Fruit fly (Drosophila melanogaster) whole organism, embryonic: ENCODE measurements around the gene CG6867.

ENCODE experiments used
- Awh ChIP-seq: fragments of 200-800 bp; sonication (Bioruptor generic); IDR thresholded peaks from 2 replicates; pipeline ENCODE4, ENCODE4 v1.3.6; 2022; ENCODE audit warnings: missing biosample characterization, missing genetic modification characterization
- Bdp1 ChIP-seq: fragments of 200-800 bp; sonication (Bioruptor generic); optimal IDR thresholded peaks from 3 replicates; lab custom pipeline; 2016; ENCODE audit warnings: missing biosample characterization, missing genetic modification characterization
- CG10267 ChIP-seq: fragments of 200-800 bp; sonication (Bioruptor generic); optimal IDR thresholded peaks from 2 replicates; lab custom pipeline; 2018; ENCODE audit warnings: missing biosample characterization, mild to moderate bottlenecking, missing genetic modification characterization, moderate library complexity
- CG10274 ChIP-seq: fragments of 200-800 bp; sonication (Bioruptor generic); optimal IDR thresholded peaks from 3 replicates; lab custom pipeline; 2017; ENCODE audit warnings: missing biosample characterization, mild to moderate bottlenecking, missing genetic modification characterization
- CG10431 ChIP-seq: fragments of 200-800 bp; sonication (Bioruptor generic); optimal IDR thresholded peaks from 3 replicates; lab custom pipeline; 2018; ENCODE audit warnings: missing biosample characterization, mild to moderate bottlenecking, missing genetic modification characterization
- CG11085 ChIP-seq: fragments of 200-800 bp; sonication (Bioruptor generic); IDR thresholded peaks from 2 replicates; pipeline ENCODE4 v1.3.6; 2022; ENCODE audit warnings: missing biosample characterization, missing genetic modification characterization
- CG11695 ChIP-seq: fragments of 200-800 bp; sonication (Bioruptor generic); IDR thresholded peaks from 3 replicates; pipeline ENCODE4 v1.3.6; 2022; ENCODE audit warnings: missing biosample characterization, missing genetic modification characterization
- CG1233 ChIP-seq: fragments of 200-800 bp; sonication (Bioruptor generic); optimal IDR thresholded peaks from 4 replicates; lab custom pipeline; 2018; ENCODE audit warnings: missing biosample characterization, mild to moderate bottlenecking, missing genetic modification characterization
- CG13424 ChIP-seq: fragments of 200-800 bp; sonication (Bioruptor generic); optimal IDR thresholded peaks from 2 replicates; lab custom pipeline; 2019; ENCODE audit warnings: missing biosample characterization, mild to moderate bottlenecking, missing genetic modification characterization, moderate library complexity
- CG14667 ChIP-seq: fragments of 200-800 bp; sonication (Bioruptor generic); IDR thresholded peaks from 2 replicates; pipeline ENCODE4 v1.3.6; 2022; ENCODE audit warnings: missing biosample characterization, missing genetic modification characterization
- CG15479 ChIP-seq: fragments of 200-800 bp; sonication (Bioruptor generic); optimal IDR thresholded peaks from 3 replicates; lab custom pipeline; 2019; ENCODE audit warnings: missing biosample characterization, mild to moderate bottlenecking, missing genetic modification characterization, moderate library complexity
- CG1602 ChIP-seq: fragments of 200-800 bp; sonication (Bioruptor generic); optimal IDR thresholded peaks from 3 replicates; lab custom pipeline; 2016; ENCODE audit warnings: missing biosample characterization, missing genetic modification characterization
- CG17186 ChIP-seq: fragments of 200-800 bp; sonication (Bioruptor generic); optimal IDR thresholded peaks from 3 replicates; lab custom pipeline; 2017; ENCODE audit warnings: missing biosample characterization, missing genetic modification reagents, missing genetic modification characterization
- CG18011 ChIP-seq: fragments of 200-800 bp; sonication (Bioruptor generic); optimal IDR thresholded peaks from 2 replicates; lab custom pipeline; 2017; ENCODE audit warnings: missing biosample characterization, missing genetic modification characterization, mild to moderate bottlenecking, moderate library complexity, missing genotype
- CG1832 ChIP-seq: fragments of 200-800 bp; sonication (Bioruptor generic); optimal IDR thresholded peaks from 2 replicates; lab custom pipeline; 2017; ENCODE audit warnings: missing biosample characterization, mild to moderate bottlenecking, missing genetic modification characterization, inconsistent platforms
- CG18619 ChIP-seq: fragments of 200-800 bp; sonication (Bioruptor generic); optimal IDR thresholded peaks from 3 replicates; lab custom pipeline; 2017; ENCODE audit warnings: missing biosample characterization, mild to moderate bottlenecking, missing genetic modification characterization
- CG2875 ChIP-seq: fragments of 200-800 bp; sonication (Bioruptor generic); optimal IDR thresholded peaks from 2 replicates; lab custom pipeline; 2017; ENCODE audit warnings: missing biosample characterization, mild to moderate bottlenecking, missing genetic modification characterization, missing genetic modification reagents
- CG6689 ChIP-seq: fragments of 200-800 bp; sonication (Bioruptor generic); IDR thresholded peaks from 2 replicates; pipeline ENCODE4 v1.3.6; 2022; ENCODE audit warnings: missing biosample characterization, missing genetic modification characterization
- CG7839 ChIP-seq: fragments of 200-800 bp; sonication (Bioruptor generic); optimal IDR thresholded peaks from 3 replicates; lab custom pipeline; 2018; ENCODE audit warnings: missing biosample characterization, mild to moderate bottlenecking, missing genetic modification characterization, moderate library complexity
- CG8478 ChIP-seq: fragments of >200 bp; optimal IDR thresholded peaks from 2 replicates; lab custom pipeline; 2018
- CG9727 ChIP-seq: fragments of 200-800 bp; sonication (Bioruptor generic); optimal IDR thresholded peaks from 3 replicates; lab custom pipeline; 2017; ENCODE audit warnings: missing biosample characterization, mild to moderate bottlenecking, missing genetic modification characterization
- CTCF ChIP-seq: fragments of 200-800 bp; sonication (Bioruptor generic); optimal IDR thresholded peaks from 2 replicates; lab custom pipeline; 2017; ENCODE audit warnings: missing biosample characterization, mild to moderate bottlenecking, missing genetic modification characterization, moderate library complexity
- Chrac-16 ChIP-seq: fragments of 200-800 bp; sonication (Bioruptor generic); optimal IDR thresholded peaks from 3 replicates; lab custom pipeline; 2016; ENCODE audit warnings: missing biosample characterization, missing genetic modification characterization
- D ChIP-seq, 2 experiments: fragments of 200-800 bp in 1 of 2; fragments of >200 bp in 1 of 2; sonication (Bioruptor generic) in 1 of 2; optimal IDR thresholded peaks; 2 replicates in 1 of 2; 3 replicates in 1 of 2; lab custom pipeline; 2017; ENCODE audit warnings: mild to moderate bottlenecking in 1 of 2, missing biosample characterization in 1 of 2, missing genetic modification characterization in 1 of 2, missing genetic modification reagents in 1 of 2
- Dp ChIP-seq: fragments of 200-800 bp; sonication (Bioruptor generic); optimal IDR thresholded peaks from 2 replicates; lab custom pipeline; 2018; ENCODE audit warnings: missing biosample characterization, mild to moderate bottlenecking, missing genetic modification characterization, moderate library complexity
- Fer1 ChIP-seq: fragments of 200-800 bp; sonication (Bioruptor generic); optimal IDR thresholded peaks from 2 replicates; lab custom pipeline; 2017; ENCODE audit warnings: missing biosample characterization, mild to moderate bottlenecking, missing genetic modification characterization
- HmgZ ChIP-seq: fragments of 200-800 bp; sonication (Bioruptor generic); optimal IDR thresholded peaks from 2 replicates; lab custom pipeline; 2018; ENCODE audit warnings: missing biosample characterization, mild to moderate bottlenecking, missing genetic modification characterization
- Jarid2 ChIP-seq: fragments of 200-800 bp; sonication (Bioruptor generic); optimal IDR thresholded peaks from 3 replicates; lab custom pipeline; 2017; ENCODE audit warnings: mild to moderate bottlenecking, missing biosample characterization, missing genetic modification reagents, missing genetic modification characterization
- Meics ChIP-seq: fragments of 200-800 bp; sonication (Bioruptor generic); optimal IDR thresholded peaks from 2 replicates; lab custom pipeline; 2017; ENCODE audit warnings: missing biosample characterization, mild to moderate bottlenecking, missing genetic modification characterization
- NC2β ChIP-seq: fragments of 200-800 bp; sonication (Bioruptor generic); optimal IDR thresholded peaks from 2 replicates; lab custom pipeline; 2016; ENCODE audit warnings: missing biosample characterization, missing genetic modification characterization
- Nf-YB ChIP-seq: fragments of 200-800 bp; sonication (Bioruptor generic); optimal IDR thresholded peaks from 3 replicates; lab custom pipeline; 2019; ENCODE audit warnings: missing biosample characterization, mild to moderate bottlenecking, missing genetic modification characterization, moderate library complexity
- Pdp1 ChIP-seq, 2 experiments: fragments of 200-800 bp; sonication (Bioruptor generic); optimal IDR thresholded peaks; 3 replicates each; lab custom pipeline; 2016; ENCODE audit warnings: missing biosample characterization in 2 of 2, missing genetic modification characterization in 2 of 2, mild to moderate bottlenecking in 1 of 2, moderate library complexity in 1 of 2
- TFAM ChIP-seq: fragments of 200-800 bp; sonication (Bioruptor generic); optimal IDR thresholded peaks from 2 replicates; lab custom pipeline; 2017; ENCODE audit warnings: missing biosample characterization, missing genetic modification characterization, inconsistent platforms
- ara ChIP-seq: fragments of 200-800 bp; sonication (Bioruptor generic); IDR thresholded peaks from 2 replicates; pipeline ENCODE4 v1.3.6; 2022; ENCODE audit warnings: missing biosample characterization, missing genetic modification characterization
- az2 ChIP-seq: fragments of 200-800 bp; sonication (Bioruptor generic); optimal IDR thresholded peaks from 3 replicates; lab custom pipeline; 2016; ENCODE audit warnings: missing biosample characterization, missing genetic modification characterization
- crc ChIP-seq: fragments of 200-800 bp; sonication (Bioruptor generic); optimal IDR thresholded peaks from 2 replicates; lab custom pipeline; 2016; ENCODE audit warnings: missing biosample characterization, missing genetic modification characterization
- crol ChIP-seq: fragments of 200-800 bp; sonication (Bioruptor generic); IDR thresholded peaks from 2 replicates; pipeline ENCODE4 v1.3.6; 2022; ENCODE audit warnings: missing biosample characterization, missing genetic modification characterization
- esg ChIP-seq: fragments of 200-800 bp; sonication (Bioruptor generic); conservative IDR thresholded peaks from 2 replicates; pipeline ENCODE4 v1.3.6; 2022; ENCODE audit warnings: missing biosample characterization, missing genetic modification characterization
- fu2 ChIP-seq: fragments of 200-800 bp; sonication (Bioruptor generic); optimal IDR thresholded peaks from 2 replicates; lab custom pipeline; 2016; ENCODE audit warnings: missing biosample characterization, missing genetic modification characterization
- gcm2 ChIP-seq: fragments of 200-800 bp; sonication (Bioruptor generic); optimal IDR thresholded peaks from 2 replicates; lab custom pipeline; 2016; ENCODE audit warnings: missing biosample characterization, missing genetic modification characterization
- insv ChIP-seq, 2 experiments: fragments of 200-800 bp; sonication (Bioruptor generic); optimal IDR thresholded peaks; 3 replicates each; lab custom pipeline; 2016 to 2018; ENCODE audit warnings: missing biosample characterization in 2 of 2, missing genetic modification characterization in 2 of 2
- inv ChIP-seq: fragments of 200-800 bp; sonication (Bioruptor generic); IDR thresholded peaks from 2 replicates; pipeline ENCODE4 v1.3.6; 2022; ENCODE audit warnings: missing biosample characterization, missing genetic modification characterization; ENCODE audit not compliant: partially characterized antibody
- lbe ChIP-seq: fragments of 200-800 bp; sonication (Bioruptor generic); optimal IDR thresholded peaks from 2 replicates; lab custom pipeline; 2016; ENCODE audit warnings: missing biosample characterization, mild to moderate bottlenecking, missing genetic modification characterization
- nau ChIP-seq: fragments of 200-800 bp; sonication (Bioruptor generic); optimal IDR thresholded peaks from 3 replicates; lab custom pipeline; 2017; ENCODE audit warnings: missing biosample characterization, mild to moderate bottlenecking, missing genetic modification characterization, missing genetic modification reagents
- ro ChIP-seq: fragments of 200-800 bp; sonication (Bioruptor generic); IDR thresholded peaks from 2 replicates; pipeline ENCODE4 v1.3.6; 2022; ENCODE audit warnings: missing biosample characterization, missing genetic modification characterization
- schlank ChIP-seq: fragments of 200-800 bp; sonication (Bioruptor generic); optimal IDR thresholded peaks from 2 replicates; lab custom pipeline; 2018; ENCODE audit warnings: missing biosample characterization, mild to moderate bottlenecking, missing genetic modification characterization
- slbo ChIP-seq: fragments of 200-800 bp; sonication (Bioruptor generic); IDR thresholded peaks from 2 replicates; pipeline ENCODE4 v1.3.6; 2022; ENCODE audit warnings: missing biosample characterization, missing genetic modification characterization
- sr ChIP-seq: fragments of 200-800 bp; sonication (Bioruptor generic); IDR thresholded peaks from 3 replicates; pipeline ENCODE4 v1.3.6; 2022; ENCODE audit warnings: missing biosample characterization, missing genetic modification characterization
- ssp ChIP-seq: fragments of 200-800 bp; sonication (Bioruptor generic); IDR thresholded peaks from 2 replicates; pipeline ENCODE4 v1.3.6; 2022; ENCODE audit warnings: missing biosample characterization, missing genetic modification characterization
- tap ChIP-seq: fragments of 200-800 bp; optimal IDR thresholded peaks from 3 replicates; lab custom pipeline; 2019; ENCODE audit warnings: missing biosample characterization, mild to moderate bottlenecking, missing genetic modification characterization, moderate library complexity
- trh ChIP-seq: fragments of 200-800 bp; sonication (Bioruptor generic); optimal IDR thresholded peaks from 2 replicates; lab custom pipeline; 2016; ENCODE audit warnings: missing biosample characterization, missing genetic modification characterization
- wek ChIP-seq: fragments of 200-800 bp; sonication (Bioruptor generic); optimal IDR thresholded peaks from 3 replicates; lab custom pipeline; 2018; ENCODE audit warnings: missing biosample characterization, mild to moderate bottlenecking, missing genetic modification characterization, moderate library complexity

The CG6867 gene

dm6 chrX:18023615-18024163, at the start of gene CG6867 (continued):
- TF ChIP-seq CG10274 (GFP tag; lab: Kevin White, UChicago): no peak
- peak; percentile 54 for TF ChIP-seq crol
- TF ChIP-seq CG1233 (GFP tag; lab: Kevin White, UChicago): no peak
- TF ChIP-seq CG10431 (GFP tag; lab: Kevin White, UChicago): no peak
- no peak for TF ChIP-seq insv (GFP tag; optimal IDR thresholded peaks at IDR 0.05; lab: Kevin White, UChicago)
- no peak for TF ChIP-seq NC2β (GFP tag; lab: Kevin White, UChicago)
- TF ChIP-seq lbe (GFP tag; lab: Kevin White, UChicago): no peak
- no peak for TF ChIP-seq HmgZ (tag; lab: Kevin White, UChicago)
- TF ChIP-seq az2 (GFP tag; lab: Kevin White, UChicago): no peak
- TF ChIP-seq crc (GFP tag; lab: Kevin White, UChicago): no peak
- TF ChIP-seq TFAM (GFP tag; lab: Kevin White, UChicago): no peak
- TF ChIP-seq Meics (GFP tag; lab: Kevin White, UChicago): no peak
- TF ChIP-seq CG15479 (GFP tag; lab: Kevin White, UChicago): no peak
- no peak for TF ChIP-seq CG18011 (GFP tag; lab: Kevin White, UChicago)
- TF ChIP-seq Fer1: no peak
- TF ChIP-seq nau (GFP tag; lab: Kevin White, UChicago): peak; percentile 3
- peak; percentile 81 for TF ChIP-seq CG1832 (GFP tag; lab: Kevin White, UChicago)
- TF ChIP-seq inv (GFP tag; lab: Robert Waterston, UW): no peak
- TF ChIP-seq CG18619: no peak
- TF ChIP-seq CG1602 (GFP tag; lab: Kevin White, UChicago): no peak
- TF ChIP-seq slbo (GFP tag; lab: Robert Waterston, UW): no peak
- TF ChIP-seq tap (tag; lab: Kevin White, UChicago): no peak
- TF ChIP-seq sr (GFP tag; lab: Robert Waterston, UW): peak; percentile 94
- no peak for TF ChIP-seq CG14667 (GFP tag; lab: Robert Waterston, UW)
- no peak for TF ChIP-seq CTCF (GFP tag; lab: Kevin White, UChicago)
- no peak for TF ChIP-seq schlank
- no peak for TF ChIP-seq Awh (GFP tag; lab: Robert Waterston, UW)
- no peak for TF ChIP-seq wek (GFP tag; lab: Kevin White, UChicago)
- no peak for TF ChIP-seq ara (GFP tag; lab: Robert Waterston, UW)
- TF ChIP-seq CG17186 (GFP tag; lab: Kevin White, UChicago): no peak
- peak; percentile 86 for TF ChIP-seq CG8478 (lab: Kevin White, UChicago)
- TF ChIP-seq Jarid2: peak; percentile 64
- no peak for TF ChIP-seq D (optimal IDR thresholded peaks at IDR 0.05; lab: Kevin White, UChicago)
- TF ChIP-seq D (GFP tag; optimal IDR thresholded peaks at IDR 0.05; lab: Kevin White, UChicago): no peak
- no peak for TF ChIP-seq CG11085 (GFP tag; lab: Robert Waterston, UW)
- TF ChIP-seq ssp (GFP tag; lab: Robert Waterston, UW): no peak
- no peak for TF ChIP-seq Pdp1 (GFP tag; optimal IDR thresholded peaks at IDR 0.05; lab: Kevin White, UChicago)
- no peak for TF ChIP-seq Chrac-16
- no peak for TF ChIP-seq Dp (GFP tag; lab: Kevin White, UChicago)
- TF ChIP-seq fu2 (GFP tag; lab: Kevin White, UChicago): no peak
- no peak for TF ChIP-seq CG2875 (GFP tag; lab: Kevin White, UChicago)
- TF ChIP-seq esg: no peak
- no peak for TF ChIP-seq CG7839 (tag; lab: Kevin White, UChicago)
- TF ChIP-seq ro: no peak
- TF ChIP-seq trh (GFP tag; lab: Kevin White, UChicago): no peak
- no peak for TF ChIP-seq Nf-YB
- TF ChIP-seq CG9727: no peak
- TF ChIP-seq CG10267 (tag; lab: Kevin White, UChicago): no peak
- no peak for TF ChIP-seq CG13424
- no peak for TF ChIP-seq Bdp1 (GFP tag; lab: Kevin White, UChicago)
- TF ChIP-seq gcm2 (GFP tag; lab: Kevin White, UChicago): no peak
- no peak for TF ChIP-seq CG11695 (GFP tag; lab: Robert Waterston, UW)
- no peak for TF ChIP-seq CG6689 (GFP tag; lab: Robert Waterston, UW)
